Fruit fly (Drosophila melanogaster) S2 (cell line): ENCODE measurements around the gene robo2.

Experiments used
- CG8478 ChIP-seq: fragments of >200 bp; optimal IDR thresholded peaks from 2 replicates; lab custom pipeline; 2018
- CTCF ChIP-seq, 2 experiments: fragments of >200 bp; optimal IDR thresholded peaks; 2 replicates each; lab custom pipeline; 2018

- TF ChIP-seq CG8478 (lab: Kevin White, UChicago) (no peak), CTCF (optimal IDR thresholded peaks at IDR 0.05; lab: Kevin White, UChicago) (no peak)
Measured at dm6 chr2L:1415525-1415924, 4.7 kb downstream of the robo2 start.
